Worm (Caenorhabditis elegans): ENCODE data around the gene srx-137.

The srx-137 gene

ce11 chrV:13878226-13878625, 15.6 kb downstream of the srx-137 start:
- TF ChIP-seq lsy-12 (tag; optimal IDR thresholded peaks at IDR 0.05) (no peak), nhr-11 (tag; optimal IDR thresholded peaks at IDR 0.05) (no peak), skn-1 (tag; optimal IDR thresholded peaks at IDR 0.05) (no peak), ceh-82 (tag; optimal IDR thresholded peaks at IDR 0.05) (no peak), ceh-28 (tag; optimal IDR thresholded peaks at IDR 0.05) (no peak), nhr-43 (tag; optimal IDR thresholded peaks at IDR 0.05; ENCODE audit: poor library complexity, severe bottlenecking) (no peak), mml-1 (tag; optimal IDR thresholded peaks at IDR 0.05) (no peak), pqm-1 (tag; optimal IDR thresholded peaks at IDR 0.05) (peak; percentile 93), ztf-4 (tag; optimal IDR thresholded peaks at IDR 0.05) (no peak), lin-15B (tag; optimal IDR thresholded peaks at IDR 0.05) (peak; percentile 14), elt-1 (tag; optimal IDR thresholded peaks at IDR 0.05) (no peak), ama-1 (optimal IDR thresholded peaks at IDR 0.05) (no peak), mdl-1 (tag; optimal IDR thresholded peaks at IDR 0.05) (no peak), fkh-2 (tag; optimal IDR thresholded peaks at IDR 0.05) (no peak), elt-2 (tag; optimal IDR thresholded peaks at IDR 0.05) (peak; percentile 86), nhr-25 (tag; optimal IDR thresholded peaks at IDR 0.05) (no peak), unc-39 (tag; optimal IDR thresholded peaks at IDR 0.05) (no peak), nhr-67 (tag; optimal IDR thresholded peaks at IDR 0.05) (no peak), nhr-76 (tag; optimal IDR thresholded peaks at IDR 0.05) (no peak), unc-62 (GFP tag; optimal IDR thresholded peaks at IDR 0.05) (no peak), nhr-237 (tag; optimal IDR thresholded peaks at IDR 0.05) (no peak), fos-1 (tag; optimal IDR thresholded peaks at IDR 0.05) (no peak), jun-1 (tag; optimal IDR thresholded peaks at IDR 0.05) (peak; percentile 11)

- TF ChIP-seq pha-4 (tag; optimal IDR thresholded peaks at IDR 0.05) (peak; percentile 41), ama-1 (optimal IDR thresholded peaks at IDR 0.05) (no peak), nhr-67 (tag; optimal IDR thresholded peaks at IDR 0.05) (no peak), mml-1 (tag; optimal IDR thresholded peaks at IDR 0.05) (no peak), ztf-4 (tag; optimal IDR thresholded peaks at IDR 0.05) (no peak), lin-15B (tag; optimal IDR thresholded peaks at IDR 0.05) (no peak), lin-39 (tag; optimal IDR thresholded peaks at IDR 0.05) (no peak), nhr-25 (tag; optimal IDR thresholded peaks at IDR 0.05) (no peak), fkh-2 (tag; optimal IDR thresholded peaks at IDR 0.05) (no peak), fkh-10 (GFP tag; optimal IDR thresholded peaks at IDR 0.05) (no peak), ceh-82 (tag; optimal IDR thresholded peaks at IDR 0.05) (no peak), unc-62 (GFP tag; optimal IDR thresholded peaks at IDR 0.05) (no peak), egl-5 (tag; optimal IDR thresholded peaks at IDR 0.05) (no peak), nhr-43 (tag; optimal IDR thresholded peaks at IDR 0.05; ENCODE audit: poor library complexity, severe bottlenecking) (no peak), fos-1 (tag; optimal IDR thresholded peaks at IDR 0.05) (no peak), unc-39 (tag; optimal IDR thresholded peaks at IDR 0.05) (no peak), jun-1 (tag; optimal IDR thresholded peaks at IDR 0.05) (peak; percentile 23), nhr-23 (tag; optimal IDR thresholded peaks at IDR 0.05) (no peak), nhr-11 (tag; optimal IDR thresholded peaks at IDR 0.05) (no peak), nhr-28 (tag; optimal IDR thresholded peaks at IDR 0.05) (no peak), pqm-1 (tag; optimal IDR thresholded peaks at IDR 0.05) (peak; percentile 94), zag-1 (tag; optimal IDR thresholded peaks at IDR 0.05) (no peak), skn-1 (tag; optimal IDR thresholded peaks at IDR 0.05) (no peak), ceh-28 (tag; optimal IDR thresholded peaks at IDR 0.05) (no peak), ZK546.5 (tag; optimal IDR thresholded peaks at IDR 0.05) (no peak), tbx-2 (tag; optimal IDR thresholded peaks at IDR 0.05) (no peak), mdl-1 (tag; optimal IDR thresholded peaks at IDR 0.05) (no peak), snpc-4 (tag; optimal IDR thresholded peaks at IDR 0.05) (no peak), daf-12 (tag; optimal IDR thresholded peaks at IDR 0.05) (no peak), nfya-1 (tag; optimal IDR thresholded peaks at IDR 0.05; ENCODE audit: insufficient read depth) (no peak), ceh-16 (tag; optimal IDR thresholded peaks at IDR 0.05) (no peak), elt-2 (tag; optimal IDR thresholded peaks at IDR 0.05) (peak; percentile 93), hmg-11 (tag; optimal IDR thresholded peaks at IDR 0.05) (no peak), nhr-76 (tag; optimal IDR thresholded peaks at IDR 0.05) (no peak)
Observed at ce11 chrV:13879241-13879640, 16.6 kb downstream of the srx-137 start, which contains the start of gene lbp-7. Gene lbp-7, plus strand, starts transcription at chrV:13879552.

ce11 chrV:13880163-13880562, 17.6 kb downstream of the srx-137 start:
- TF ChIP-seq nhr-237 (tag; optimal IDR thresholded peaks at IDR 0.05), result no peak
- peak; percentile 30 for TF ChIP-seq nhr-43 (tag; optimal IDR thresholded peaks at IDR 0.05; ENCODE audit: poor library complexity, severe bottlenecking)
- peak; percentile 20 for TF ChIP-seq nfya-1 (tag; optimal IDR thresholded peaks at IDR 0.05; ENCODE audit: insufficient read depth)
- TF ChIP-seq ama-1 (optimal IDR thresholded peaks at IDR 0.05), result no peak
- TF ChIP-seq egl-5 (tag; optimal IDR thresholded peaks at IDR 0.05), result no peak
- TF ChIP-seq pqm-1 (tag; optimal IDR thresholded peaks at IDR 0.05), result no peak
- TF ChIP-seq lin-15B (tag; optimal IDR thresholded peaks at IDR 0.05), result peak; percentile 63
- peak; percentile 56 for TF ChIP-seq pha-4 (tag; optimal IDR thresholded peaks at IDR 0.05)
- no peak for TF ChIP-seq ceh-82 (tag; optimal IDR thresholded peaks at IDR 0.05)
- TF ChIP-seq unc-39 (tag; optimal IDR thresholded peaks at IDR 0.05), result no peak
- no peak for TF ChIP-seq nhr-76 (tag; optimal IDR thresholded peaks at IDR 0.05)
- peak; percentile 19 for TF ChIP-seq nhr-25 (tag; optimal IDR thresholded peaks at IDR 0.05)
- TF ChIP-seq fos-1 (tag; optimal IDR thresholded peaks at IDR 0.05), result no peak
- peak; percentile 28 for TF ChIP-seq snpc-4 (tag; optimal IDR thresholded peaks at IDR 0.05)
- TF ChIP-seq egl-27 (tag; optimal IDR thresholded peaks at IDR 0.05), result no peak

Data from whole organism, L3 larva.